Fruit fly (Drosophila melanogaster): ENCODE measurements around the gene CG5391.

The CG5391 gene

dm6 chr3R:22339510-22339909 is 5.6 kb upstream of the CG5391 start (continued):
- TF ChIP-seq Lim3 (GFP tag; IDR thresholded peaks at IDR 0.05), result no peak
- TF ChIP-seq h (optimal IDR thresholded peaks at IDR 0.05), result no peak
- 0 out of 3 replicates have a peak, but pooled peaks have one; percentile 30 for TF ChIP-seq ci (GFP tag; IDR thresholded peaks at IDR 0.05)
- TF ChIP-seq dmrt99B (tag; optimal IDR thresholded peaks at IDR 0.05), result peak; percentile 50
- no peak for TF ChIP-seq abd-A (tag; optimal IDR thresholded peaks at IDR 0.05)
- TF ChIP-seq zfh1 (GFP tag; IDR thresholded peaks at IDR 0.05), result 0 out of 3 replicates have a peak, but pooled peaks have one; percentile 32
- no peak for TF ChIP-seq CG3726 (GFP tag; IDR thresholded peaks at IDR 0.05)
- no peak for TF ChIP-seq CG7556 (GFP tag; optimal IDR thresholded peaks at IDR 0.05)
- peak; percentile 24 for TF ChIP-seq Hmr (GFP tag; optimal IDR thresholded peaks at IDR 0.05)
- TF ChIP-seq pfk (GFP tag; optimal IDR thresholded peaks at IDR 0.05), result no peak
- TF ChIP-seq CG32772 (GFP tag; IDR thresholded peaks at IDR 0.05), result peak; percentile 25; the same call in 1 of the 2 replicates
- no peak for TF ChIP-seq cas (GFP tag; IDR thresholded peaks at IDR 0.05)
- TF ChIP-seq Sox102F (GFP tag; optimal IDR thresholded peaks at IDR 0.05), result peak; percentile 12
- 0 out of 2 replicates have a peak, but pooled peaks have one; percentile 35 for TF ChIP-seq vvl (GFP tag; IDR thresholded peaks at IDR 0.05)
- 0 out of 2 replicates have a peak, but pooled peaks have one; percentile 10 for TF ChIP-seq Oaz (GFP tag; IDR thresholded peaks at IDR 0.05)
- peak; percentile 39 for TF ChIP-seq CG11504 (tag; optimal IDR thresholded peaks at IDR 0.05)
- TF ChIP-seq Pdp1 (GFP tag; optimal IDR thresholded peaks at IDR 0.05), result peak in 1 of 2 experiments; percentile 43
- no peak for TF ChIP-seq CG2875 (GFP tag; optimal IDR thresholded peaks at IDR 0.05)
- TF ChIP-seq Ets65A (GFP tag), result peak; percentile 64
- peak; percentile 8 for TF ChIP-seq ind (GFP tag; optimal IDR thresholded peaks at IDR 0.05)
- no peak for TF ChIP-seq CG9817 (tag; optimal IDR thresholded peaks at IDR 0.05)
- TF ChIP-seq en (GFP tag; optimal IDR thresholded peaks at IDR 0.05), result no peak
- no peak for TF ChIP-seq CG15696 (tag; optimal IDR thresholded peaks at IDR 0.05)
- TF ChIP-seq mirr (GFP tag; optimal IDR thresholded peaks at IDR 0.05), result no peak
- peak; percentile 19; the same call in 1 of the 2 replicates for TF ChIP-seq slbo (GFP tag; IDR thresholded peaks at IDR 0.05)
- TF ChIP-seq mam (GFP tag; optimal IDR thresholded peaks at IDR 0.05), result peak; percentile 6
- TF ChIP-seq sens (GFP tag), result peak; percentile 85
- TF ChIP-seq CG18599 (GFP tag; optimal IDR thresholded peaks at IDR 0.05), result peak; percentile 41
- peak; percentile 1 for TF ChIP-seq tin (GFP tag; optimal IDR thresholded peaks at IDR 0.05)
- no peak for TF ChIP-seq Camta (GFP tag; optimal IDR thresholded peaks at IDR 0.05)
- peak; percentile 36 for TF ChIP-seq CG7839 (tag; optimal IDR thresholded peaks at IDR 0.05)
- peak; percentile 11 for TF ChIP-seq nmo (GFP tag; optimal IDR thresholded peaks at IDR 0.05)
- peak; percentile 33 for TF ChIP-seq nom (GFP tag; optimal IDR thresholded peaks at IDR 0.05)
- no peak for TF ChIP-seq CG12236 (GFP tag; optimal IDR thresholded peaks at IDR 0.05)
- peak; percentile 20 for TF ChIP-seq Antp (GFP tag; optimal IDR thresholded peaks at IDR 0.05)
- 0 out of 2 replicates have a peak, but pooled peaks have one; percentile 15 for TF ChIP-seq Rfx (GFP tag; IDR thresholded peaks at IDR 0.05)
- TF ChIP-seq B-H2 (GFP tag; optimal IDR thresholded peaks at IDR 0.05), result no peak
- TF ChIP-seq Ptx1 (GFP tag; IDR thresholded peaks at IDR 0.05), result 0 out of 2 replicates have a peak, but pooled peaks have one; percentile 14
- TF ChIP-seq Myb (GFP tag; optimal IDR thresholded peaks at IDR 0.05), result no peak
- TF ChIP-seq maf-S (GFP tag; optimal IDR thresholded peaks at IDR 0.05), result peak; percentile 1
- TF ChIP-seq gem (tag; optimal IDR thresholded peaks at IDR 0.05), result peak; percentile 41
- TF ChIP-seq Lpt (GFP tag; optimal IDR thresholded peaks at IDR 0.05), result no peak
- TF ChIP-seq dpn (GFP tag; optimal IDR thresholded peaks at IDR 0.05), result peak in 1 of 2 experiments; percentile 16
- TF ChIP-seq chif (GFP tag; optimal IDR thresholded peaks at IDR 0.05), result peak in 1 of 2 experiments; percentile 1

Data from whole organism, embryonic.